Fruit fly (Drosophila melanogaster): ENCODE data around the gene Cpr72Ec.

Cpr72Ec gene

dm6 chr3L:16412394-16412950, 45.3 kb upstream of the Cpr72Ec start, which contains the start of gene Serinc (continued):
- TF ChIP-seq fd102C (GFP tag; optimal IDR thresholded peaks at IDR 0.05): no peak
- TF ChIP-seq CG15073 (GFP tag; optimal IDR thresholded peaks at IDR 0.05): no peak
- TF ChIP-seq prd (optimal IDR thresholded peaks at IDR 0.05): no peak
- TF ChIP-seq prd (GFP tag; IDR thresholded peaks at IDR 0.05): peak; percentile 59; the same call in 2 of the 3 replicates
- TF ChIP-seq CG8388 (GFP tag; optimal IDR thresholded peaks at IDR 0.05): peak; percentile 26
- peak; percentile 46 for TF ChIP-seq Fer3 (tag; optimal IDR thresholded peaks at IDR 0.05)
- peak; percentile 97 for TF ChIP-seq bbx (GFP tag; IDR thresholded peaks at IDR 0.05; ENCODE audit: partially characterized antibody)
- TF ChIP-seq CG13287 (GFP tag; IDR thresholded peaks at IDR 0.05; ENCODE audit: partially characterized antibody): peak; percentile 98
- peak; percentile 14 for TF ChIP-seq CG10431 (GFP tag; optimal IDR thresholded peaks at IDR 0.05)
- TF ChIP-seq CG16813 (GFP tag; IDR thresholded peaks at IDR 0.05; ENCODE audit: partially characterized antibody): peak; percentile 98
- TF ChIP-seq CG9609 (GFP tag; optimal IDR thresholded peaks at IDR 0.05): peak; percentile 33
- peak; percentile 56 for TF ChIP-seq CG3407 (GFP tag; optimal IDR thresholded peaks at IDR 0.05)
- TF ChIP-seq jigr1 (GFP tag; IDR thresholded peaks at IDR 0.05): no peak; the same call in 2 of the 3 replicates
- TF ChIP-seq Hand (GFP tag; optimal IDR thresholded peaks at IDR 0.05): no peak
- TF ChIP-seq CG11696 (GFP tag; IDR thresholded peaks at IDR 0.05): no peak
- TF ChIP-seq Sox102F (GFP tag; optimal IDR thresholded peaks at IDR 0.05): no peak
- peak; percentile 97 for TF ChIP-seq zen2 (GFP tag; IDR thresholded peaks at IDR 0.05; ENCODE audit: partially characterized antibody)
- TF ChIP-seq luna (GFP tag; optimal IDR thresholded peaks at IDR 0.05): peak; percentile 10
- TF ChIP-seq CG12299 (tag; optimal IDR thresholded peaks at IDR 0.05): peak; percentile 36
- peak; percentile 55 for TF ChIP-seq CG17359 (tag; optimal IDR thresholded peaks at IDR 0.05)
- TF ChIP-seq CTCF (GFP tag; optimal IDR thresholded peaks at IDR 0.05): peak; percentile 97
- TF ChIP-seq Med (GFP tag): peak; percentile 93
- TF ChIP-seq C15 (GFP tag; IDR thresholded peaks at IDR 0.05): no peak
- TF ChIP-seq ttk (GFP tag; IDR thresholded peaks at IDR 0.05): no peak
- no peak for TF ChIP-seq jing (GFP tag; optimal IDR thresholded peaks at IDR 0.05)
- peak; percentile 51 for TF ChIP-seq Chrac-16 (GFP tag; optimal IDR thresholded peaks at IDR 0.05)
- no peak for TF ChIP-seq GATAe (GFP tag; conservative IDR thresholded peaks at IDR 0.05)
- peak; percentile 68 for TF ChIP-seq CG9727 (GFP tag; optimal IDR thresholded peaks at IDR 0.05)
- no peak for TF ChIP-seq ro (GFP tag; IDR thresholded peaks at IDR 0.05)
- peak; percentile 21; the same call in 1 of the 2 replicates for TF ChIP-seq Ada2b (GFP tag; IDR thresholded peaks at IDR 0.05)
- TF ChIP-seq CG7357 (GFP tag; IDR thresholded peaks at IDR 0.05): no peak
- 0 out of 2 replicates have a peak, but pooled peaks have one; percentile 42 for TF ChIP-seq ranshi (GFP tag; IDR thresholded peaks at IDR 0.05)
- TF ChIP-seq tin (GFP tag; optimal IDR thresholded peaks at IDR 0.05): peak; percentile 73
- TF ChIP-seq CG6175 (GFP tag; IDR thresholded peaks at IDR 0.05): no peak
- TF ChIP-seq HmgD (GFP tag; optimal IDR thresholded peaks at IDR 0.05): no peak
- peak; percentile 99 for TF ChIP-seq knrl (GFP tag; IDR thresholded peaks at IDR 0.05; ENCODE audit: partially characterized antibody)
- TF ChIP-seq CG16815 (GFP tag; optimal IDR thresholded peaks at IDR 0.05): peak; percentile 26
- peak; percentile 78; the same call in 1 of the 2 replicates for TF ChIP-seq CG9932 (GFP tag; IDR thresholded peaks at IDR 0.05)
- TF ChIP-seq NfI (GFP tag; optimal IDR thresholded peaks at IDR 0.05): peak; percentile 54
- peak; percentile 66 for TF ChIP-seq CG17186 (GFP tag; optimal IDR thresholded peaks at IDR 0.05)
- TF ChIP-seq CG8089 (GFP tag; optimal IDR thresholded peaks at IDR 0.05): peak; percentile 36
- peak; percentile 64 for TF ChIP-seq CG2712 (tag; optimal IDR thresholded peaks at IDR 0.05)
- peak; percentile 49 for TF ChIP-seq pita (GFP tag; optimal IDR thresholded peaks at IDR 0.05)
- TF ChIP-seq Optix (GFP tag; IDR thresholded peaks at IDR 0.05): 0 out of 3 replicates have a peak, but pooled peaks have one; percentile 25
- TF ChIP-seq ash1 (GFP tag; optimal IDR thresholded peaks at IDR 0.05): no peak
- peak; percentile 35 for TF ChIP-seq CG18262 (tag; optimal IDR thresholded peaks at IDR 0.05)
- TF ChIP-seq cato (GFP tag; optimal IDR thresholded peaks at IDR 0.05; ENCODE audit: borderline replicate concordance): no peak
- peak; percentile 59 for TF ChIP-seq ind (GFP tag; optimal IDR thresholded peaks at IDR 0.05)
- no peak for TF ChIP-seq bowl (GFP tag; IDR thresholded peaks at IDR 0.05)
- TF ChIP-seq E2f2 (GFP tag; IDR thresholded peaks at IDR 0.05): peak; percentile 72
- peak; percentile 68 for TF ChIP-seq CG13624 (GFP tag; optimal IDR thresholded peaks at IDR 0.05)
